Fruit fly (Drosophila melanogaster): ENCODE measurements around the gene Pgam5.

Pgam5 gene

dm6 chrX:1907727-1908264 lies 34.4 kb upstream of the Pgam5 start, which contains the start of gene mip130 (continued):
- TF ChIP-seq Hr3 (GFP tag; optimal IDR thresholded peaks at IDR 0.05) (peak; percentile 52), fd3F (GFP tag; optimal IDR thresholded peaks at IDR 0.05) (peak; percentile 34), HLH3B (GFP tag; IDR thresholded peaks at IDR 0.05) (peak; percentile 50; the same call in 1 of the 2 replicates), Dp (GFP tag; optimal IDR thresholded peaks at IDR 0.05) (peak; percentile 33), crol (GFP tag; IDR thresholded peaks at IDR 0.05) (no peak), sens (GFP tag) (peak; percentile 88), grau (tag; optimal IDR thresholded peaks at IDR 0.05) (peak; percentile 57), ssp (GFP tag; IDR thresholded peaks at IDR 0.05) (peak; percentile 42; the same call in 1 of the 2 replicates), CG2199 (GFP tag; IDR thresholded peaks at IDR 0.05) (no peak), CG6765 (GFP tag; optimal IDR thresholded peaks at IDR 0.05) (no peak), Usf (GFP tag; optimal IDR thresholded peaks at IDR 0.05) (peak; percentile 26), CG9215 (GFP tag; IDR thresholded peaks at IDR 0.05) (0 out of 2 replicates have a peak, but pooled peaks have one; percentile 32), CG10462 (GFP tag; optimal IDR thresholded peaks at IDR 0.05) (no peak), Pdp1 (GFP tag; optimal IDR thresholded peaks at IDR 0.05) (peak; percentile 21 to 40), CG10431 (GFP tag; optimal IDR thresholded peaks at IDR 0.05) (peak; percentile 12), Bteb2 (GFP tag; optimal IDR thresholded peaks at IDR 0.05) (no peak), B-H2 (GFP tag; optimal IDR thresholded peaks at IDR 0.05) (peak; percentile 0), stwl (tag; optimal IDR thresholded peaks at IDR 0.05) (peak; percentile 42), pb (GFP tag; optimal IDR thresholded peaks at IDR 0.05) (peak; percentile 17), hth (optimal IDR thresholded peaks at IDR 0.05) (no peak), zfh1 (GFP tag; IDR thresholded peaks at IDR 0.05) (0 out of 3 replicates have a peak, but pooled peaks have one; percentile 37), ac (GFP tag; optimal IDR thresholded peaks at IDR 0.05) (no peak), Doc2 (GFP tag; IDR thresholded peaks at IDR 0.05) (no peak), sqz (GFP tag; optimal IDR thresholded peaks at IDR 0.05) (peak; percentile 88), HmgZ (tag; optimal IDR thresholded peaks at IDR 0.05) (peak; percentile 31), CG12769 (tag; optimal IDR thresholded peaks at IDR 0.05) (no peak), CG10959 (GFP tag; IDR thresholded peaks at IDR 0.05) (no peak), Optix (GFP tag; IDR thresholded peaks at IDR 0.05) (peak; percentile 17; the same call in 1 of the 3 replicates), CG17359 (tag; optimal IDR thresholded peaks at IDR 0.05) (peak; percentile 55), lab (GFP tag; optimal IDR thresholded peaks at IDR 0.05) (peak; percentile 66), CG12219 (GFP tag; optimal IDR thresholded peaks at IDR 0.05) (peak; percentile 41), Fer3 (tag; optimal IDR thresholded peaks at IDR 0.05) (peak; percentile 13), CG1832 (GFP tag; optimal IDR thresholded peaks at IDR 0.05) (no peak), nerfin-1 (tag; optimal IDR thresholded peaks at IDR 0.05) (no peak), CG17802 (tag; optimal IDR thresholded peaks at IDR 0.05) (no peak), Spps (tag; optimal IDR thresholded peaks at IDR 0.05) (no peak), YL-1 (GFP tag; optimal IDR thresholded peaks at IDR 0.05) (no peak), CG7963 (GFP tag; IDR thresholded peaks at IDR 0.05; ENCODE audit: partially characterized antibody) (0 out of 3 replicates have a peak, but pooled peaks have one; percentile 12), CG14860 (GFP tag; IDR thresholded peaks at IDR 0.05; ENCODE audit: partially characterized antibody) (0 out of 3 replicates have a peak, but pooled peaks have one; percentile 52), seq (GFP tag; IDR thresholded peaks at IDR 0.05) (0 out of 2 replicates have a peak, but pooled peaks have one; percentile 23), CG9609 (GFP tag; optimal IDR thresholded peaks at IDR 0.05) (no peak), sr (GFP tag; IDR thresholded peaks at IDR 0.05) (no peak), CG6272 (GFP tag; IDR thresholded peaks at IDR 0.05) (no peak), ems (GFP tag; optimal IDR thresholded peaks at IDR 0.05) (peak; percentile 25), CG42726 (GFP tag; IDR thresholded peaks at IDR 0.05; ENCODE audit: partially characterized antibody) (no peak), Max (GFP tag; optimal IDR thresholded peaks at IDR 0.05) (peak; percentile 46), Tbp (GFP tag; optimal IDR thresholded peaks at IDR 0.05) (no peak), p53 (GFP tag; optimal IDR thresholded peaks at IDR 0.05) (no peak), HLH54F (GFP tag; optimal IDR thresholded peaks at IDR 0.05) (peak; percentile 3), CG8924 (tag; optimal IDR thresholded peaks at IDR 0.05) (peak; percentile 55)

All from whole organism, embryonic.